Worm (Caenorhabditis elegans): ENCODE data around the gene srh-174.

srh-174 gene

ce11 chrV:17201847-17202246, 23.3 kb downstream of the srh-174 start, which contains the start of gene Y68A4A.10:
TSS of gene Y68A4A.10 (plus strand) at chrV:17202147.
- TF ChIP-seq ets-7 (tag; optimal IDR thresholded peaks at IDR 0.05) (no peak), B0310.2 (tag; optimal IDR thresholded peaks at IDR 0.05) (no peak), tra-4 (tag; optimal IDR thresholded peaks at IDR 0.05) (no peak), tbx-11 (GFP tag; IDR thresholded peaks at IDR 0.05) (no peak), pes-1 (GFP tag; IDR thresholded peaks at IDR 0.05) (no peak), hmg-4 (GFP tag; optimal IDR thresholded peaks at IDR 0.05) (no peak), tbx-37 (GFP tag; conservative IDR thresholded peaks at IDR 0.05) (no peak), F13C5.2 (tag; optimal IDR thresholded peaks at IDR 0.05) (no peak), ama-1 (optimal IDR thresholded peaks at IDR 0.05) (no peak), hmbx-1 (tag; optimal IDR thresholded peaks at IDR 0.05) (no peak), sea-1 (GFP tag; conservative IDR thresholded peaks at IDR 0.05) (no peak), hnd-1 (tag; optimal IDR thresholded peaks at IDR 0.05) (no peak), ceh-13 (GFP tag; optimal IDR thresholded peaks at IDR 0.05) (no peak), flt-1 (GFP tag; IDR thresholded peaks at IDR 0.05) (no peak), aly-1 (tag; optimal IDR thresholded peaks at IDR 0.05) (no peak), ceh-36 (tag; optimal IDR thresholded peaks at IDR 0.05) (no peak), scrt-1 (GFP tag; IDR thresholded peaks at IDR 0.05) (no peak)

- TF ChIP-seq B0310.2 (tag; optimal IDR thresholded peaks at IDR 0.05) (no peak), F13C5.2 (tag; optimal IDR thresholded peaks at IDR 0.05) (no peak), ceh-36 (tag; optimal IDR thresholded peaks at IDR 0.05) (no peak), pes-1 (GFP tag; IDR thresholded peaks at IDR 0.05) (no peak), hmg-4 (GFP tag; optimal IDR thresholded peaks at IDR 0.05) (no peak), hmbx-1 (tag; optimal IDR thresholded peaks at IDR 0.05) (no peak), scrt-1 (GFP tag; IDR thresholded peaks at IDR 0.05) (no peak), tra-4 (tag; optimal IDR thresholded peaks at IDR 0.05) (no peak), ama-1 (optimal IDR thresholded peaks at IDR 0.05) (no peak), tbx-37 (GFP tag; conservative IDR thresholded peaks at IDR 0.05) (no peak), aly-1 (tag; optimal IDR thresholded peaks at IDR 0.05) (no peak), sea-1 (GFP tag; conservative IDR thresholded peaks at IDR 0.05) (no peak), hnd-1 (tag; optimal IDR thresholded peaks at IDR 0.05) (no peak), ceh-13 (GFP tag; optimal IDR thresholded peaks at IDR 0.05) (no peak), ets-7 (tag; optimal IDR thresholded peaks at IDR 0.05) (no peak)
Observed at ce11 chrV:17206469-17206868, 27.9 kb downstream of the srh-174 start.

ce11 chrV:17208045-17208444, 29.5 kb downstream of the srh-174 start, which contains the start of gene Y68A4A.13:
TSS of gene Y68A4A.13 (minus strand) at chrV:17208145.
- TF ChIP-seq tra-4 (tag; optimal IDR thresholded peaks at IDR 0.05) (no peak), scrt-1 (GFP tag; IDR thresholded peaks at IDR 0.05) (no peak), ama-1 (optimal IDR thresholded peaks at IDR 0.05) (no peak), flt-1 (GFP tag; IDR thresholded peaks at IDR 0.05) (no peak), tbx-11 (GFP tag; IDR thresholded peaks at IDR 0.05) (no peak), hmg-4 (GFP tag; optimal IDR thresholded peaks at IDR 0.05) (no peak), B0310.2 (tag; optimal IDR thresholded peaks at IDR 0.05) (no peak), ceh-13 (GFP tag; optimal IDR thresholded peaks at IDR 0.05) (no peak), hmbx-1 (tag; optimal IDR thresholded peaks at IDR 0.05) (no peak), pes-1 (GFP tag; IDR thresholded peaks at IDR 0.05) (no peak)

- TF ChIP-seq F13C5.2 (tag; optimal IDR thresholded peaks at IDR 0.05) = no peak
- no peak for TF ChIP-seq B0310.2 (tag; optimal IDR thresholded peaks at IDR 0.05)
- no peak for TF ChIP-seq pes-1 (GFP tag; IDR thresholded peaks at IDR 0.05)
- TF ChIP-seq ets-7 (tag; optimal IDR thresholded peaks at IDR 0.05) = no peak
- no peak for TF ChIP-seq flt-1 (GFP tag; IDR thresholded peaks at IDR 0.05)
- no peak for TF ChIP-seq hmbx-1 (tag; optimal IDR thresholded peaks at IDR 0.05)
- no peak for TF ChIP-seq ceh-13 (GFP tag; optimal IDR thresholded peaks at IDR 0.05)
- no peak for TF ChIP-seq hnd-1 (tag; optimal IDR thresholded peaks at IDR 0.05)
- no peak for TF ChIP-seq ama-1 (optimal IDR thresholded peaks at IDR 0.05)
- TF ChIP-seq hmg-4 (GFP tag; optimal IDR thresholded peaks at IDR 0.05) = no peak
- TF ChIP-seq sea-1 (GFP tag; conservative IDR thresholded peaks at IDR 0.05) = no peak
- no peak for TF ChIP-seq scrt-1 (GFP tag; IDR thresholded peaks at IDR 0.05)
- no peak for TF ChIP-seq ceh-36 (tag; optimal IDR thresholded peaks at IDR 0.05)
Observed at ce11 chrV:17211989-17212731, 33.6 kb downstream of the srh-174 start, which contains the start of gene srh-236. TSS of gene srh-236 (minus strand) at chrV:17212039.

- TF ChIP-seq B0310.2 (tag; optimal IDR thresholded peaks at IDR 0.05) = no peak
- TF ChIP-seq tra-4 (tag; optimal IDR thresholded peaks at IDR 0.05) = no peak
- TF ChIP-seq ceh-13 (GFP tag; optimal IDR thresholded peaks at IDR 0.05) = no peak
- TF ChIP-seq hmg-4 (GFP tag; optimal IDR thresholded peaks at IDR 0.05) = no peak
- TF ChIP-seq ets-7 (tag; optimal IDR thresholded peaks at IDR 0.05) = no peak
- TF ChIP-seq aly-1 (tag; optimal IDR thresholded peaks at IDR 0.05) = no peak
- no peak for TF ChIP-seq sea-1 (GFP tag; conservative IDR thresholded peaks at IDR 0.05)
- TF ChIP-seq pes-1 (GFP tag; IDR thresholded peaks at IDR 0.05) = no peak
Observed at ce11 chrV:17212743-17213142, 34.2 kb downstream of the srh-174 start, which contains the start of gene srh-113. TSS of gene srh-113 (plus strand) at chrV:17213043.

- TF ChIP-seq ceh-36 (tag; optimal IDR thresholded peaks at IDR 0.05) (no peak), tbx-11 (GFP tag; IDR thresholded peaks at IDR 0.05) (no peak), sea-1 (GFP tag; conservative IDR thresholded peaks at IDR 0.05) (no peak), pes-1 (GFP tag; IDR thresholded peaks at IDR 0.05) (no peak), ama-1 (optimal IDR thresholded peaks at IDR 0.05) (no peak), hmg-4 (GFP tag; optimal IDR thresholded peaks at IDR 0.05) (no peak), hmbx-1 (tag; optimal IDR thresholded peaks at IDR 0.05) (no peak), tra-4 (tag; optimal IDR thresholded peaks at IDR 0.05) (no peak), scrt-1 (GFP tag; IDR thresholded peaks at IDR 0.05) (no peak), ceh-13 (GFP tag; optimal IDR thresholded peaks at IDR 0.05) (no peak), aly-1 (tag; optimal IDR thresholded peaks at IDR 0.05) (no peak), flt-1 (GFP tag; IDR thresholded peaks at IDR 0.05) (no peak), B0310.2 (tag; optimal IDR thresholded peaks at IDR 0.05) (no peak), F13C5.2 (tag; optimal IDR thresholded peaks at IDR 0.05) (no peak), ets-7 (tag; optimal IDR thresholded peaks at IDR 0.05) (no peak), tbx-37 (GFP tag; conservative IDR thresholded peaks at IDR 0.05) (no peak), hnd-1 (tag; optimal IDR thresholded peaks at IDR 0.05) (no peak)
Observed at ce11 chrV:17215602-17216001, 37.0 kb downstream of the srh-174 start.

ce11 chrV:17217690-17218089, 39.1 kb downstream of the srh-174 start, which contains the start of gene srbc-62:
TSS of gene srbc-62 (plus strand) at chrV:17217990.
- TF ChIP-seq tbx-11 (GFP tag; IDR thresholded peaks at IDR 0.05) = no peak
- TF ChIP-seq tra-4 (tag; optimal IDR thresholded peaks at IDR 0.05) = no peak
- TF ChIP-seq scrt-1 (GFP tag; IDR thresholded peaks at IDR 0.05) = no peak
- no peak for TF ChIP-seq aly-1 (tag; optimal IDR thresholded peaks at IDR 0.05)
- TF ChIP-seq sea-1 (GFP tag; conservative IDR thresholded peaks at IDR 0.05) = no peak
- no peak for TF ChIP-seq ama-1 (optimal IDR thresholded peaks at IDR 0.05)
- no peak for TF ChIP-seq hnd-1 (tag; optimal IDR thresholded peaks at IDR 0.05)
- no peak for TF ChIP-seq pes-1 (GFP tag; IDR thresholded peaks at IDR 0.05)
- no peak for TF ChIP-seq ceh-13 (GFP tag; optimal IDR thresholded peaks at IDR 0.05)
- TF ChIP-seq ets-7 (tag; optimal IDR thresholded peaks at IDR 0.05) = no peak
- no peak for TF ChIP-seq ceh-36 (tag; optimal IDR thresholded peaks at IDR 0.05)
- TF ChIP-seq F13C5.2 (tag; optimal IDR thresholded peaks at IDR 0.05) = no peak
- TF ChIP-seq tbx-37 (GFP tag; conservative IDR thresholded peaks at IDR 0.05) = no peak
- TF ChIP-seq hmbx-1 (tag; optimal IDR thresholded peaks at IDR 0.05) = no peak
- no peak for TF ChIP-seq flt-1 (GFP tag; IDR thresholded peaks at IDR 0.05)
- TF ChIP-seq B0310.2 (tag; optimal IDR thresholded peaks at IDR 0.05) = no peak
- TF ChIP-seq hmg-4 (GFP tag; optimal IDR thresholded peaks at IDR 0.05) = no peak
